Worm (Caenorhabditis elegans) whole organism, L3 larva: ENCODE results near the gene sre-48.

ENCODE experiments used
- ama-1 ChIP-seq: fragments of 150-350 bp; optimal IDR thresholded peaks from 2 replicates; lab custom pipeline; 2018
- mdl-1 ChIP-seq: fragments of 150-350 bp; optimal IDR thresholded peaks from 2 replicates; lab custom pipeline; 2014; ENCODE audit warnings: missing biosample characterization, missing genetic modification characterization
- nhr-11 ChIP-seq: fragments of 150-350 bp; optimal IDR thresholded peaks from 2 replicates; lab custom pipeline; 2014; ENCODE audit warnings: missing biosample characterization, missing genetic modification characterization
- nhr-12 ChIP-seq: fragments of 150-350 bp; optimal IDR thresholded peaks from 2 replicates; lab custom pipeline; 2014; ENCODE audit warnings: missing biosample characterization, missing genetic modification characterization
- nhr-76 ChIP-seq: fragments of 150-350 bp; sonication (generic microtip); optimal IDR thresholded peaks from 5 replicates; lab custom pipeline; 2014; ENCODE audit warnings: missing biosample characterization, missing genetic modification characterization
- nhr-77 ChIP-seq: fragments of 150-350 bp; optimal IDR thresholded peaks from 2 replicates; lab custom pipeline; 2014; ENCODE audit warnings: missing biosample characterization, missing genetic modification characterization

DNA sequence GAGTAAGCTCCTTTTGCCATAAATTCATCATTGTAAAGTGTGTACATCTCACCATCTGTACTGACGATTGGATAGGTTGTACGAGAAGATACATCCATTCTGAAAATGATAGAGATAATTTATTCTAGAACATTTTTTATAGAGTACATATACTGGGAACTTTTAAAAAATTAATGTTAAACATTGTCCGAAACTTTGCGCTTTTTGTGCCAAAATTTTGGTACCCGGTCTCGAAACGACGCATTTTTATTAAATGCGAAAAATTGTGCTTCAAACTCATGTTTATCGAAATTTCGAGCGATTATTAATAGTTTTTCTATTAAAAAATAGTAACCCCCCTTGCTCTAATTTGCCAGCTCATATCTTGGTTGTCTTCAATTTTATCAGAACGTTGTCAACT is 12.1 kb upstream of the sre-48 start, which contains the start of gene Y39G8B.5:
- no peak for TF ChIP-seq ama-1
- TF ChIP-seq nhr-11 (tag; lab: Kevin White, UChicago), result no peak
- no peak for TF ChIP-seq nhr-77
- TF ChIP-seq nhr-12 (tag; lab: Kevin White, UChicago), result no peak
- TF ChIP-seq mdl-1 (tag; lab: Kevin White, UChicago), result no peak
- no peak for TF ChIP-seq nhr-76 (tag; lab: Kevin White, UChicago)
